Worm (Caenorhabditis elegans) whole organism, L1 larva: ENCODE data around the gene nhr-232.

ENCODE experiments used
- elt-3 ChIP-seq, 6 experiments: fragments of 150-350 bp in 1 of 6; sonication (generic microtip); optimal IDR thresholded peaks; 2 replicates each; lab custom pipeline; 2017 to 2018; ENCODE audit warnings: missing biosample characterization in 6 of 6, missing genetic modification characterization in 6 of 6, inconsistent platforms in 1 of 6
- fos-1 ChIP-seq: fragments of 150-350 bp; optimal IDR thresholded peaks from 2 replicates; lab custom pipeline; 2014; ENCODE audit warnings: missing biosample characterization, missing genetic modification characterization
- nhr-19 ChIP-seq: fragments of 200-800 bp; sonication (Bioruptor generic); conservative IDR thresholded peaks from 2 replicates; pipeline ENCODE4 v1.3.6; 2022; ENCODE audit warnings: missing genetic modification characterization, missing compliant biosample characterization
- nhr-76 ChIP-seq: sonication (generic microtip); optimal IDR thresholded peaks from 2 replicates; lab custom pipeline; 2017; ENCODE audit warnings: missing biosample characterization, missing genetic modification characterization
- skn-1 ChIP-seq: fragments of 150-350 bp; optimal IDR thresholded peaks from 2 replicates; lab custom pipeline; 2014; ENCODE audit warnings: missing biosample characterization, missing genetic modification characterization
- tlp-1 ChIP-seq: fragments of 150-350 bp; optimal IDR thresholded peaks from 2 replicates; lab custom pipeline; 2014; ENCODE audit warnings: missing biosample characterization, missing genetic modification characterization
- unc-62 ChIP-seq: fragments of 150-350 bp; optimal IDR thresholded peaks from 2 replicates; lab custom pipeline; 2014; ENCODE audit warnings: missing biosample characterization, missing genetic modification reagents, missing genetic modification characterization

DNA sequence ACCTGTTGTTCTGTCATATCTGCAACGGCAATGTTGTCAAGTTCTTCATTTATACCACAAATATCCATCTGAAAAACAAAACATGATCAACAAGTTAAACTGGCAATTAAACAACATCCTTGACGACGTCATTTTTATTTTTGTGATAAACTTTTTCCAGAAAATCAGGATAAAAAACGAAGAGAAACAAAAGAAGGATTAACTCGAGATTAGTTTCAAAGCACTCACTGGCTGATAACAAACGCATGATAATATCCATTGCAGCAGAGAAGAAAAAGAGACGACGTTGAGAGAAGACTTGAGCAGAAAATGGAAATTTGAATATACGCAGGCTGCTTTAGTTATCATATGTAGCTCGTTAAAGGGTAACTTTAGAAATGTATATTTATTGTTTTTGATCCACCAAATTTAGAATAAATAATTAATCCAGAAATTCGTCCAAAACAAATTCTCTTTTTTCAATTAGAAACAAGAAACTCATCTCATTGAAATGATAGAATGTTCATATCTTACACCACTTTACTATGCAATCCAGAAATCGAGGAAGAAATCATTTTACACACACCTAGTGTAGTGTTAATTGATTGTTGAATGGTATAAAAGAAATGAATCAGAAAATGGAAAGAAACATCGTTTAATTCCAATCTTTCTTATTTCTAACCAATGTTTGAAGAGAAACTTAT lies 14.7 kb upstream of the nhr-232 start, which contains the start of the genes C12D8.21 and col-148:
- TF ChIP-seq nhr-76 (tag; lab: Kevin White, UChicago) (no peak), skn-1 (no peak), unc-62 (GFP tag; lab: Kevin White, UChicago) (no peak), fos-1 (tag; lab: Kevin White, UChicago) (no peak), elt-3 (tag; optimal IDR thresholded peaks at IDR 0.05; lab: Kevin White, UChicago) (no peak), tlp-1 (tag; lab: Kevin White, UChicago) (no peak), nhr-19 (GFP tag; lab: Robert Waterston, UW) (no peak)
